Worm (Caenorhabditis elegans) whole organism, L4 larva: Measurements from ENCODE around the gene F17C8.9.
A peak's percentile ranks its signal among the peaks of the same experiment; 100 is the strongest.

Experiments used
- F10B5.3 ChIP-seq: sonication (generic microtip); optimal IDR thresholded peaks from 2 replicates; lab custom pipeline; 2016; ENCODE audit warnings: mild to moderate bottlenecking, missing genetic modification characterization, missing compliant biosample characterization
- F26F4.8 ChIP-seq: fragments of 200-800 bp; sonication (Bioruptor generic); conservative IDR thresholded peaks from 2 replicates; pipeline ENCODE4 v1.3.6; 2022; ENCODE audit warnings: missing genetic modification characterization, missing compliant biosample characterization
- F37D6.2 ChIP-seq: sonication (generic microtip); optimal IDR thresholded peaks from 2 replicates; lab custom pipeline; 2016; ENCODE audit warnings: mild to moderate bottlenecking, missing genetic modification characterization, missing compliant biosample characterization
- F44E2.7 ChIP-seq: fragments of 200-800 bp; sonication (Bioruptor generic); IDR thresholded peaks from 2 replicates; pipeline ENCODE4 v2.1.2; 2022; ENCODE audit warnings: missing genetic modification characterization, missing compliant biosample characterization
- Y5F2A.4 ChIP-seq: fragments of 200-800 bp; sonication (Bioruptor generic); optimal IDR thresholded peaks from 2 replicates; lab custom pipeline; 2018; ENCODE audit warnings: mild to moderate bottlenecking, missing genetic modification characterization, missing compliant biosample characterization
- Y75B8A.6 ChIP-seq: fragments of 200-800 bp; sonication (Bioruptor generic); IDR thresholded peaks from 2 replicates; pipeline ENCODE4 v1.3.6; 2022; ENCODE audit warnings: missing genetic modification reagents, missing genetic modification characterization, missing compliant biosample characterization
- ZK546.5 ChIP-seq, 2 experiments: sonication (generic microtip); optimal IDR thresholded peaks; 2 replicates each; lab custom pipeline; 2017; ENCODE audit warnings: missing biosample characterization in 2 of 2, missing genetic modification characterization in 2 of 2
- aha-1 ChIP-seq: fragments of 150-350 bp; peaks from one replicate; lab custom pipeline; 2014; ENCODE audit warnings: missing biosample characterization, missing genetic modification characterization
- ama-1 ChIP-seq: fragments of 150-350 bp; optimal IDR thresholded peaks from 2 replicates; lab custom pipeline; 2014; ENCODE audit warnings: inconsistent platforms, mixed read lengths
- attf-4 ChIP-seq: sonication (generic microtip); optimal IDR thresholded peaks from 3 replicates; lab custom pipeline; 2017; ENCODE audit warnings: missing biosample characterization, missing genetic modification characterization
- ceh-20 ChIP-seq: fragments of 200-800 bp; sonication (Bioruptor generic); IDR thresholded peaks from 2 replicates; pipeline ENCODE4 v1.3.6; 2022; ENCODE audit warnings: missing genetic modification reagents, missing genetic modification characterization, missing compliant biosample characterization
- ceh-82 ChIP-seq: sonication (generic microtip); optimal IDR thresholded peaks from 2 replicates; lab custom pipeline; 2017; ENCODE audit warnings: missing biosample characterization, missing genetic modification characterization
- daf-12 ChIP-seq: fragments of 150-350 bp; optimal IDR thresholded peaks from 2 replicates; lab custom pipeline; 2014; ENCODE audit warnings: missing biosample characterization, missing genetic modification reagents, missing genetic modification characterization
- daf-16 ChIP-seq, 3 experiments: sonication (generic microtip); optimal IDR thresholded peaks; 2 replicates each; lab custom pipeline; 2016 to 2017; ENCODE audit warnings: missing genetic modification characterization in 3 of 3, missing genetic modification reagents in 3 of 3, mild to moderate bottlenecking in 2 of 3, missing compliant biosample characterization in 2 of 3, missing biosample characterization in 1 of 3, moderate library complexity in 1 of 3
- daf-8 ChIP-seq: fragments of 200-800 bp; sonication (Bioruptor generic); IDR thresholded peaks from 2 replicates; pipeline ENCODE4 v1.3.6; 2022; ENCODE audit warnings: missing genetic modification characterization, missing compliant biosample characterization
- dmd-9 ChIP-seq: fragments of 200-800 bp; sonication (Bioruptor generic); IDR thresholded peaks from 2 replicates; pipeline ENCODE4 v1.3.6; 2022; ENCODE audit warnings: missing genetic modification reagents, missing genetic modification characterization, missing compliant biosample characterization
- duxl-1 ChIP-seq: sonication (generic microtip); optimal IDR thresholded peaks from 2 replicates; lab custom pipeline; 2016; ENCODE audit warnings: mild to moderate bottlenecking, missing genetic modification characterization, moderate library complexity, missing compliant biosample characterization; ENCODE audit not compliant: poor library complexity
- hif-1 ChIP-seq, 2 experiments: sonication (generic microtip); optimal IDR thresholded peaks; 2 replicates each; lab custom pipeline; 2016 to 2017; ENCODE audit warnings: missing compliant biosample characterization in 2 of 2, missing genetic modification characterization in 2 of 2, missing genetic modification reagents in 2 of 2, missing genotype in 2 of 2, mild to moderate bottlenecking in 1 of 2
- hlh-30 ChIP-seq: sonication (generic microtip); optimal IDR thresholded peaks from 2 replicates; lab custom pipeline; 2017; ENCODE audit warnings: antibody characterized with exemption, mild to moderate bottlenecking, missing genetic modification characterization, missing compliant biosample characterization; ENCODE audit not compliant: insufficient read depth
- lin-13 ChIP-seq: fragments of 150-350 bp; optimal IDR thresholded peaks from 2 replicates; lab custom pipeline; 2014; ENCODE audit warnings: missing biosample characterization, missing genetic modification reagents, missing genetic modification characterization
- lin-29 ChIP-seq: fragments of 200-800 bp; sonication (Bioruptor generic); IDR thresholded peaks from 2 replicates; pipeline ENCODE4 v1.3.6; 2022; ENCODE audit warnings: missing genetic modification reagents, missing genetic modification characterization, missing compliant biosample characterization
- lin-38 ChIP-seq: fragments of 200-800 bp; sonication (Bioruptor generic); IDR thresholded peaks from 2 replicates; pipeline ENCODE4 v1.3.6; 2022; ENCODE audit warnings: missing genetic modification reagents, missing genetic modification characterization, missing compliant biosample characterization
- madf-5 ChIP-seq, 2 experiments: fragments of 200-800 bp; sonication (Bioruptor generic); IDR thresholded peaks; 2 replicates each; pipeline ENCODE4 v1.3.6; 2022; ENCODE audit warnings: missing compliant biosample characterization in 2 of 2, missing genetic modification characterization in 2 of 2
- mxl-2 ChIP-seq: fragments of 200-800 bp; sonication (Bioruptor generic); conservative IDR thresholded peaks from 2 replicates; pipeline ENCODE4 v1.3.6; 2022; ENCODE audit warnings: missing genetic modification reagents, missing genetic modification characterization, missing compliant biosample characterization
- nhr-10 ChIP-seq: fragments of 150-350 bp; optimal IDR thresholded peaks from 2 replicates; lab custom pipeline; 2014; ENCODE audit warnings: missing biosample characterization, missing genetic modification characterization
- nhr-102 ChIP-seq: sonication (generic microtip); optimal IDR thresholded peaks from 2 replicates; lab custom pipeline; 2016; ENCODE audit warnings: mild to moderate bottlenecking, missing genetic modification characterization, moderate library complexity, missing compliant biosample characterization
- nhr-11 ChIP-seq: fragments of 150-350 bp; optimal IDR thresholded peaks from 2 replicates; lab custom pipeline; 2014; ENCODE audit warnings: missing biosample characterization, missing genetic modification characterization
- nhr-28 ChIP-seq: fragments of 150-350 bp; optimal IDR thresholded peaks from 2 replicates; lab custom pipeline; 2014; ENCODE audit warnings: missing biosample characterization, missing genetic modification characterization
- pha-4 ChIP-seq, 2 experiments: fragments of 150-350 bp in 1 of 2; fragments of 200-800 bp in 1 of 2; sonication (Bioruptor generic) in 1 of 2; IDR thresholded peaks in 1 of 2; optimal IDR thresholded peaks in 1 of 2; 2 replicates each; pipeline versions ENCODE4 v1.3.6 to Lab custom; 2014 to 2022; ENCODE audit warnings: missing genetic modification characterization in 2 of 2, missing genetic modification reagents in 2 of 2, missing biosample characterization in 1 of 2, missing compliant biosample characterization in 1 of 2
- php-3 ChIP-seq: fragments of 200-800 bp; sonication (Bioruptor generic); IDR thresholded peaks from 2 replicates; pipeline ENCODE4 v1.3.6; 2022; ENCODE audit warnings: missing genetic modification reagents, missing genetic modification characterization, missing compliant biosample characterization
- pqm-1 ChIP-seq: sonication (generic microtip); optimal IDR thresholded peaks from 2 replicates; lab custom pipeline; 2017; ENCODE audit warnings: missing biosample characterization, missing genetic modification characterization
- rbr-2 ChIP-seq: sonication (generic microtip); optimal IDR thresholded peaks from 2 replicates; lab custom pipeline; 2016; ENCODE audit warnings: missing genotype, missing genetic modification characterization, missing compliant biosample characterization
- saeg-2 ChIP-seq: fragments of 200-800 bp; sonication (Bioruptor generic); IDR thresholded peaks from 2 replicates; pipeline ENCODE4 v1.3.6; 2022; ENCODE audit warnings: missing genetic modification reagents, missing genetic modification characterization, missing compliant biosample characterization
- set-16 ChIP-seq: fragments of 200-800 bp; sonication (Bioruptor generic); IDR thresholded peaks from 2 replicates; pipeline ENCODE4 v1.3.6; 2022; ENCODE audit warnings: missing genetic modification reagents, missing genetic modification characterization, missing compliant biosample characterization
- skn-1 ChIP-seq: fragments of 150-350 bp; optimal IDR thresholded peaks from 2 replicates; lab custom pipeline; 2014; ENCODE audit warnings: missing biosample characterization, missing genetic modification characterization
- spr-1 ChIP-seq: sonication (generic microtip); optimal IDR thresholded peaks from 2 replicates; lab custom pipeline; 2016; ENCODE audit warnings: mild to moderate bottlenecking, missing genetic modification characterization, missing compliant biosample characterization
- spr-3 ChIP-seq: fragments of 200-800 bp; sonication (Bioruptor generic); optimal IDR thresholded peaks from 2 replicates; lab custom pipeline; 2018; ENCODE audit warnings: mild to moderate bottlenecking, missing genetic modification characterization, missing compliant biosample characterization
- tag-97 ChIP-seq: fragments of 200-800 bp; sonication (Bioruptor generic); IDR thresholded peaks from 2 replicates; pipeline ENCODE4 v1.3.6; 2022; ENCODE audit warnings: missing genetic modification characterization, missing compliant biosample characterization
- tra-1 ChIP-seq: fragments of 200-800 bp; sonication (Bioruptor generic); IDR thresholded peaks from 2 replicates; pipeline ENCODE4 v1.3.6; 2022; ENCODE audit warnings: missing genetic modification reagents, missing genetic modification characterization, missing compliant biosample characterization
- unc-39 ChIP-seq: sonication (generic microtip); optimal IDR thresholded peaks from 2 replicates; lab custom pipeline; 2017; ENCODE audit warnings: missing biosample characterization, missing genetic modification characterization
- unc-62 ChIP-seq, 3 experiments: fragments of 150-350 bp in 1 of 3; sonication (generic microtip); optimal IDR thresholded peaks in 2 of 3; peaks in 1 of 3; 1 replicate in 1 of 3; 2 replicates in 2 of 3; lab custom pipeline; 2014 to 2017; ENCODE audit warnings: missing biosample characterization in 3 of 3, missing genetic modification characterization in 3 of 3, missing genetic modification reagents in 3 of 3, missing genotype in 1 of 3

The F17C8.9 gene

ce11 chrIII:4734056-4734455, at the start of gene F17C8.9:
Gene F17C8.9 (plus strand): TSS chrIII:4734356.
- TF ChIP-seq ama-1 (lab: Kevin White, UChicago) (no peak), F26F4.8 (no peak), spr-3 (GFP tag; lab: Kevin White, UChicago) (no peak)

ce11 chrIII:4687134-4687533, 47.0 kb upstream of the F17C8.9 start:
- peak; percentile 50 for TF ChIP-seq nhr-11 (tag; lab: Kevin White, UChicago)
- TF ChIP-seq daf-16 (GFP tag; optimal IDR thresholded peaks at IDR 0.05; lab: Kevin White, UChicago): peak in 1 of 2 experiments; percentile 87
- TF ChIP-seq daf-16 (tag; optimal IDR thresholded peaks at IDR 0.05; lab: Kevin White, UChicago): no peak
- TF ChIP-seq unc-62 (GFP tag; optimal IDR thresholded peaks at IDR 0.05 in 1 of 2; lab: Kevin White, UChicago): peak in 1 of 2 experiments; percentile 42
- TF ChIP-seq unc-62 (tag; optimal IDR thresholded peaks at IDR 0.05; lab: Kevin White, UChicago): no peak
- TF ChIP-seq hif-1 (tag; optimal IDR thresholded peaks at IDR 0.05; lab: Kevin White, UChicago): peak in 1 of 2 experiments; percentile 15
- no peak for TF ChIP-seq skn-1

ce11 chrIII:4688356-4688755, 45.8 kb upstream of the F17C8.9 start, which contains the start of gene tag-243:
Gene tag-243 (minus strand): TSS chrIII:4688456.
- TF ChIP-seq nhr-10 (tag; lab: Kevin White, UChicago) (no peak), pqm-1 (tag; lab: Kevin White, UChicago) (no peak), saeg-2 (GFP tag; lab: Robert Waterston, UW) (no peak), rbr-2 (tag; lab: Kevin White, UChicago) (no peak), spr-1 (tag; lab: Kevin White, UChicago) (no peak), F10B5.3 (no peak), daf-8 (GFP tag; lab: Robert Waterston, UW) (no peak), madf-5 (GFP tag; IDR thresholded peaks at IDR 0.05; lab: Robert Waterston, UW) (no peak), set-16 (GFP tag; lab: Robert Waterston, UW) (no peak)

- peak; percentile 75 for TF ChIP-seq aha-1 (tag; lab: Kevin White, UChicago)
- 0 out of 2 replicates have a peak, but pooled peaks have one; percentile 14 for TF ChIP-seq php-3 (GFP tag; lab: Robert Waterston, UW)
- no peak for TF ChIP-seq daf-16 (GFP tag; optimal IDR thresholded peaks at IDR 0.05; lab: Kevin White, UChicago)
- peak; percentile 73 for TF ChIP-seq daf-16 (tag; optimal IDR thresholded peaks at IDR 0.05; lab: Kevin White, UChicago)
- no peak for TF ChIP-seq Y75B8A.6 (GFP tag; lab: Robert Waterston, UW)
These were observed 45.2 kb upstream of the F17C8.9 start, which contains the start of gene ppat-1 for ce11 chrIII:4688965-4689364. Gene ppat-1 (plus strand): TSS chrIII:4689280.

- no peak for TF ChIP-seq attf-4 (tag; lab: Kevin White, UChicago)
- no peak; the same call in 1 of the 2 replicates for TF ChIP-seq tra-1 (GFP tag; lab: Robert Waterston, UW)
- 0 out of 2 replicates have a peak, but pooled peaks have one; percentile 14 for TF ChIP-seq lin-29 (GFP tag; lab: Robert Waterston, UW)
- peak; percentile 84 for TF ChIP-seq dmd-9
- no peak for TF ChIP-seq ceh-82 (tag; lab: Kevin White, UChicago)
- TF ChIP-seq php-3 (GFP tag; lab: Robert Waterston, UW): peak; percentile 55
- peak; percentile 62 for TF ChIP-seq lin-13 (GFP tag; lab: Kevin White, UChicago)
- TF ChIP-seq duxl-1: peak; percentile 85
- no peak; the same call in 1 of the 2 replicates for TF ChIP-seq Y75B8A.6 (GFP tag; lab: Robert Waterston, UW)
- TF ChIP-seq ZK546.5 (tag; optimal IDR thresholded peaks at IDR 0.05; lab: Kevin White, UChicago): no peak
- TF ChIP-seq F44E2.7 (GFP tag; lab: Robert Waterston, UW): peak; percentile 78; the same call in 1 of the 2 replicates
- TF ChIP-seq unc-39 (tag; lab: Kevin White, UChicago): no peak
- peak; percentile 75; the same call in 1 of the 2 replicates for TF ChIP-seq ceh-20 (GFP tag; lab: Robert Waterston, UW)
- TF ChIP-seq pha-4 (GFP tag; IDR thresholded peaks at IDR 0.05; lab: Robert Waterston, UW): peak; percentile 89
- peak; percentile 53 for TF ChIP-seq pha-4 (tag; optimal IDR thresholded peaks at IDR 0.05; lab: Kevin White, UChicago)
- no peak for TF ChIP-seq skn-1
- peak; percentile 59 to 88; a peak in 2 of 4 replicates for TF ChIP-seq madf-5 (GFP tag; IDR thresholded peaks at IDR 0.05; lab: Robert Waterston, UW)
- TF ChIP-seq F37D6.2 (tag; lab: Kevin White, UChicago): peak; percentile 30
- peak; percentile 87 for TF ChIP-seq hlh-30 (tag; lab: Kevin White, UChicago)
- TF ChIP-seq daf-12: no peak
- TF ChIP-seq lin-38 (GFP tag; lab: Robert Waterston, UW): peak; percentile 83
- TF ChIP-seq hif-1 (tag; optimal IDR thresholded peaks at IDR 0.05; lab: Kevin White, UChicago): peak in 1 of 2 experiments; percentile 74
- no peak for TF ChIP-seq tag-97 (GFP tag; lab: Robert Waterston, UW)
- TF ChIP-seq mxl-2 (GFP tag; lab: Robert Waterston, UW): 0 out of 2 replicates have a peak, but pooled peaks have one; percentile 66
- TF ChIP-seq nhr-28 (tag; lab: Kevin White, UChicago): peak; percentile 48
- TF ChIP-seq nhr-102 (tag; lab: Kevin White, UChicago): peak; percentile 59
- TF ChIP-seq Y5F2A.4 (GFP tag; lab: Kevin White, UChicago): peak; percentile 75
These were observed 44.6 kb upstream of the F17C8.9 start for ce11 chrIII:4689595-4689994.
